Fruit fly (Drosophila melanogaster) whole organism, embryonic: Measurements from ENCODE around the gene Plod.

Source experiments
- Ada2b ChIP-seq: fragments of 200-800 bp; sonication (Bioruptor generic); IDR thresholded peaks from 2 replicates; pipeline ENCODE4 v1.3.6; 2022; ENCODE audit warnings: missing biosample characterization, missing genetic modification characterization
- Adf1 ChIP-seq: fragments of 200-800 bp; sonication (Bioruptor generic); IDR thresholded peaks from 2 replicates; pipeline ENCODE4 v1.3.6; 2022; ENCODE audit warnings: missing biosample characterization, missing genetic modification characterization
- CG11093 ChIP-seq: fragments of 200-800 bp; sonication (Bioruptor generic); IDR thresholded peaks from 3 replicates; pipeline ENCODE4 v1.3.6; 2022; ENCODE audit warnings: missing biosample characterization, missing genetic modification characterization
- CG12659 ChIP-seq: fragments of 200-800 bp; sonication (Bioruptor generic); optimal IDR thresholded peaks from 3 replicates; lab custom pipeline; 2017; ENCODE audit warnings: mild to moderate bottlenecking, missing biosample characterization, missing genetic modification reagents, missing genetic modification characterization
- CG14441 ChIP-seq: fragments of 200-800 bp; sonication (Bioruptor generic); IDR thresholded peaks from 2 replicates; pipeline ENCODE4 v1.3.6; 2022; ENCODE audit warnings: missing biosample characterization, missing genetic modification characterization
- CG14710 ChIP-seq: fragments of 200-800 bp; sonication (Bioruptor generic); optimal IDR thresholded peaks from 3 replicates; lab custom pipeline; 2019; ENCODE audit warnings: missing biosample characterization, mild to moderate bottlenecking, missing genetic modification characterization, moderate library complexity
- CG14860 ChIP-seq: fragments of 200-800 bp; sonication (Bioruptor generic); IDR thresholded peaks from 3 replicates; pipeline ENCODE4 v1.3.6; 2022; ENCODE audit warnings: missing biosample characterization, missing genetic modification characterization; ENCODE audit not compliant: partially characterized antibody
- CG17359 ChIP-seq: fragments of 200-800 bp; sonication (Bioruptor generic); optimal IDR thresholded peaks from 3 replicates; lab custom pipeline; 2018; ENCODE audit warnings: missing biosample characterization, mild to moderate bottlenecking, missing genetic modification characterization, moderate library complexity
- CG2202 ChIP-seq: fragments of 200-800 bp; sonication (Bioruptor generic); optimal IDR thresholded peaks from 2 replicates; lab custom pipeline; 2018; ENCODE audit warnings: missing biosample characterization, mild to moderate bottlenecking, missing genetic modification characterization
- CG32772 ChIP-seq: fragments of 200-800 bp; sonication (Bioruptor generic); IDR thresholded peaks from 2 replicates; pipeline ENCODE4 v1.3.6; 2022; ENCODE audit warnings: missing biosample characterization, missing genetic modification characterization
- CG3407 ChIP-seq: fragments of 200-800 bp; sonication (Bioruptor generic); optimal IDR thresholded peaks from 2 replicates; lab custom pipeline; 2018; ENCODE audit warnings: missing biosample characterization, mild to moderate bottlenecking, missing genetic modification characterization
- CG34422 ChIP-seq: fragments of 200-800 bp; sonication (Bioruptor generic); IDR thresholded peaks from 3 replicates; pipeline ENCODE4 v1.3.6; 2022; ENCODE audit warnings: missing biosample characterization, missing genetic modification characterization
- CG3838 ChIP-seq: fragments of 200-800 bp; sonication (Bioruptor generic); optimal IDR thresholded peaks from 3 replicates; lab custom pipeline; 2016; ENCODE audit warnings: missing biosample characterization, missing genetic modification characterization
- CG4328 ChIP-seq: fragments of 200-800 bp; sonication (Bioruptor generic); optimal IDR thresholded peaks from 3 replicates; lab custom pipeline; 2017; ENCODE audit warnings: missing biosample characterization, missing genetic modification reagents, missing genetic modification characterization
- CG4617 ChIP-seq: fragments of 200-800 bp; sonication (Bioruptor generic); optimal IDR thresholded peaks from 3 replicates; lab custom pipeline; 2016; ENCODE audit warnings: missing biosample characterization, missing genetic modification characterization, borderline replicate concordance
- CG6175 ChIP-seq: fragments of 200-800 bp; sonication (Bioruptor generic); IDR thresholded peaks from 3 replicates; pipeline ENCODE4 v1.3.6; 2022; ENCODE audit warnings: missing biosample characterization, missing genetic modification characterization
- CG6765 ChIP-seq: fragments of 200-800 bp; sonication (Bioruptor generic); optimal IDR thresholded peaks from 3 replicates; lab custom pipeline; 2017; ENCODE audit warnings: missing biosample characterization, mild to moderate bottlenecking, missing genetic modification characterization
- CG7963 ChIP-seq: fragments of 200-800 bp; sonication (Bioruptor generic); IDR thresholded peaks from 3 replicates; pipeline ENCODE4 v1.3.6; 2022; ENCODE audit warnings: missing biosample characterization, missing genetic modification characterization; ENCODE audit not compliant: partially characterized antibody
- CG8359 ChIP-seq: fragments of 200-800 bp; sonication (Bioruptor generic); optimal IDR thresholded peaks from 2 replicates; lab custom pipeline; 2017; ENCODE audit warnings: missing biosample characterization, mild to moderate bottlenecking, missing genetic modification characterization, borderline replicate concordance
- CG9876 ChIP-seq: fragments of 200-800 bp; sonication (Bioruptor generic); optimal IDR thresholded peaks from 2 replicates; lab custom pipeline; 2016; ENCODE audit warnings: missing biosample characterization, missing genetic modification characterization
- CHES-1-like ChIP-seq: fragments of 200-800 bp; sonication (Bioruptor generic); optimal IDR thresholded peaks from 2 replicates; lab custom pipeline; 2016; ENCODE audit warnings: missing biosample characterization, missing genetic modification characterization
- Camta ChIP-seq: fragments of 200-800 bp; sonication (Bioruptor generic); optimal IDR thresholded peaks from 2 replicates; lab custom pipeline; 2016; ENCODE audit warnings: missing biosample characterization, missing genetic modification characterization
- D19A ChIP-seq: fragments of 200-800 bp; optimal IDR thresholded peaks from 3 replicates; lab custom pipeline; 2019; ENCODE audit warnings: missing biosample characterization, mild to moderate bottlenecking, missing genetic modification characterization, moderate library complexity
- Dll ChIP-seq: fragments of 200-800 bp; sonication (Bioruptor generic); IDR thresholded peaks from 4 replicates; pipeline ENCODE4 v1.3.6; 2022; ENCODE audit warnings: missing biosample characterization, missing genetic modification characterization; ENCODE audit not compliant: partially characterized antibody
- Drgx ChIP-seq: fragments of 200-800 bp; sonication (Bioruptor generic); IDR thresholded peaks from 2 replicates; pipeline ENCODE4 v1.3.6; 2022; ENCODE audit warnings: missing biosample characterization, missing genetic modification characterization
- Fer2 ChIP-seq: fragments of 200-800 bp; sonication (Bioruptor generic); optimal IDR thresholded peaks from 2 replicates; lab custom pipeline; 2018; ENCODE audit warnings: missing biosample characterization, mild to moderate bottlenecking, missing genetic modification characterization, moderate library complexity
- Hr3 ChIP-seq: fragments of 200-800 bp; sonication (Bioruptor generic); optimal IDR thresholded peaks from 3 replicates; lab custom pipeline; 2016; ENCODE audit warnings: missing biosample characterization, missing genetic modification characterization
- Jarid2 ChIP-seq: fragments of 200-800 bp; sonication (Bioruptor generic); optimal IDR thresholded peaks from 3 replicates; lab custom pipeline; 2017; ENCODE audit warnings: mild to moderate bottlenecking, missing biosample characterization, missing genetic modification reagents, missing genetic modification characterization
- NC2α ChIP-seq: fragments of 200-800 bp; sonication (Bioruptor generic); optimal IDR thresholded peaks from 2 replicates; lab custom pipeline; 2016; ENCODE audit warnings: missing biosample characterization, missing genetic modification characterization
- Nf-YB ChIP-seq: fragments of 200-800 bp; sonication (Bioruptor generic); optimal IDR thresholded peaks from 3 replicates; lab custom pipeline; 2019; ENCODE audit warnings: missing biosample characterization, mild to moderate bottlenecking, missing genetic modification characterization, moderate library complexity
- Poxn ChIP-seq: fragments of 200-800 bp; sonication (Bioruptor generic); IDR thresholded peaks from 2 replicates; pipeline ENCODE4 v1.3.6; 2022; ENCODE audit warnings: missing biosample characterization, missing genetic modification characterization
- Spps ChIP-seq: fragments of 200-800 bp; sonication (Bioruptor generic); optimal IDR thresholded peaks from 2 replicates; lab custom pipeline; 2018; ENCODE audit warnings: missing biosample characterization, mild to moderate bottlenecking, missing genetic modification characterization
- Sry-δ ChIP-seq: fragments of 200-800 bp; sonication (Bioruptor generic); optimal IDR thresholded peaks from 2 replicates; lab custom pipeline; 2016; ENCODE audit warnings: missing biosample characterization, missing genetic modification characterization
- ara ChIP-seq: fragments of 200-800 bp; sonication (Bioruptor generic); IDR thresholded peaks from 2 replicates; pipeline ENCODE4 v1.3.6; 2022; ENCODE audit warnings: missing biosample characterization, missing genetic modification characterization
- ase ChIP-seq: fragments of 200-800 bp; sonication (Bioruptor generic); IDR thresholded peaks from 3 replicates; pipeline ENCODE4 v1.3.6; 2022; ENCODE audit warnings: missing biosample characterization, missing genetic modification characterization
- bowl ChIP-seq: fragments of 200-800 bp; sonication (Bioruptor generic); IDR thresholded peaks from 2 replicates; pipeline ENCODE4 v1.3.6; 2022; ENCODE audit warnings: missing biosample characterization, missing genetic modification characterization
- btn ChIP-seq: fragments of 200-800 bp; sonication (Bioruptor generic); optimal IDR thresholded peaks from 2 replicates; lab custom pipeline; 2016; ENCODE audit warnings: missing biosample characterization, missing genetic modification characterization
- crc ChIP-seq: fragments of 200-800 bp; sonication (Bioruptor generic); optimal IDR thresholded peaks from 2 replicates; lab custom pipeline; 2016; ENCODE audit warnings: missing biosample characterization, missing genetic modification characterization
- dm ChIP-seq: fragments of 200-800 bp; sonication (Bioruptor generic); optimal IDR thresholded peaks from 3 replicates; lab custom pipeline; 2016; ENCODE audit warnings: missing biosample characterization, missing genetic modification characterization
- esg ChIP-seq: fragments of 200-800 bp; sonication (Bioruptor generic); conservative IDR thresholded peaks from 2 replicates; pipeline ENCODE4 v1.3.6; 2022; ENCODE audit warnings: missing biosample characterization, missing genetic modification characterization
- eve ChIP-seq, 2 experiments: fragments of >200 bp; optimal IDR thresholded peaks; 2 replicates each; lab custom pipeline; 2017; ENCODE audit warnings: missing biosample characterization in 2 of 2, missing genetic modification characterization in 2 of 2
- fd64A ChIP-seq: fragments of 200-800 bp; sonication (Bioruptor generic); optimal IDR thresholded peaks from 3 replicates; lab custom pipeline; 2018; ENCODE audit warnings: missing biosample characterization, mild to moderate bottlenecking, missing genetic modification characterization
- grau ChIP-seq: fragments of 200-800 bp; optimal IDR thresholded peaks from 3 replicates; lab custom pipeline; 2019; ENCODE audit warnings: missing biosample characterization, mild to moderate bottlenecking, missing genetic modification characterization, moderate library complexity
- inv ChIP-seq: fragments of 200-800 bp; sonication (Bioruptor generic); IDR thresholded peaks from 2 replicates; pipeline ENCODE4 v1.3.6; 2022; ENCODE audit warnings: missing biosample characterization, missing genetic modification characterization; ENCODE audit not compliant: partially characterized antibody
- nerfin-2 ChIP-seq: fragments of 200-800 bp; sonication (Bioruptor generic); IDR thresholded peaks from 2 replicates; pipeline ENCODE4 v1.3.6; 2022; ENCODE audit warnings: missing biosample characterization, missing genetic modification characterization; ENCODE audit not compliant: partially characterized antibody
- pfk ChIP-seq: fragments of 200-800 bp; sonication (Bioruptor generic); optimal IDR thresholded peaks from 2 replicates; lab custom pipeline; 2018; ENCODE audit warnings: missing biosample characterization, mild to moderate bottlenecking, missing genetic modification characterization, moderate library complexity
- rib ChIP-seq: fragments of 200-800 bp; sonication (Bioruptor generic); IDR thresholded peaks from 2 replicates; pipeline ENCODE4 v1.3.6; 2022; ENCODE audit warnings: missing biosample characterization, missing genetic modification characterization
- tap ChIP-seq: fragments of 200-800 bp; optimal IDR thresholded peaks from 3 replicates; lab custom pipeline; 2019; ENCODE audit warnings: missing biosample characterization, mild to moderate bottlenecking, missing genetic modification characterization, moderate library complexity
- toy ChIP-seq: fragments of 200-800 bp; sonication (Bioruptor generic); IDR thresholded peaks from 2 replicates; pipeline ENCODE4 v1.3.6; 2022; ENCODE audit warnings: missing biosample characterization, missing genetic modification characterization

The Plod gene

DNA sequence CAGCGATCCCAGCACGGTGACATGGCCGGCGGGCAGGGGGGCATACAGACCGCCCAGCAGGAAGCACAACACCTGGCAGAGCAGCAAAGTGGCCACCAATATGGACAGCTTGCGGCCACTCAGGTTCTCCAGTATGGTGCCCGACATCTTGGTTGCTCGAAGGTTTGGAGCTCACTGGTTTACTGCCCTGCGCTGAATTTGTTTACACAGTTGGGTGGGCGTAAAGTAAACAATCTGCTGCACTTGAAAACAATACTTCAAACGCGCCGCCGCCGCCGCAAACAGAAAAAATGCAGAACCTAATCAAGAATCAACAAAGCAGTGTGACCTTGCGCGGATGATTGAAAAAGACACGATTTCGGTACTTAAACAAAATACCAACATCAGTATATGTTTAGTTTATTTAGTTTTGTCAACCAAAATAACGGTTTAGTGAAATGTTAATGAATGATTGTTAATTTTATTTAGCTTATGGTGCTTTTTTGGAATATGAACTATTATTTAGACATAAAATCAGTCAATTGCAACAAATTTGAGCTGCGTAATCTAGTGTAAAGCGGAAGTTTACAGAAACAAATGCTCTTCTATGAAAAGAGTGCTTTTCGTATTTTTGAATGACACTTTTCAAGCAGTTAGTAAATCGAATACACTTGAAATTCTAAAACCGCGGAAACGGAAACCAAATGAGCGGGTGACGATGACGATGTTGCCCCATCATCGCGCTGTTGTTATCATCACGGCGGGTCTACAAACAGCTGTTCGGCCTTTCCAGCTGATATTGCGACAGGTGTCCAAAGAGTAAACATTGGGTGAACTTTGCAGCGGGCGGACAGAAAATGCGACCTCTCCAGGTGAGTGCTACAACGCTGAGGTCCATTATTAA, 36.3 kb downstream of the Plod start, which contains the start of the genes wls and Adck5 (continued):
- TF ChIP-seq CG2202 (tag; lab: Kevin White, UChicago): peak; percentile 50
- no peak for TF ChIP-seq pfk (GFP tag; lab: Kevin White, UChicago)
- TF ChIP-seq nerfin-2: no peak
- no peak for TF ChIP-seq toy
- TF ChIP-seq CG7963 (GFP tag; lab: Robert Waterston, UW): no peak
- TF ChIP-seq CG3838 (GFP tag; lab: Kevin White, UChicago): no peak
- TF ChIP-seq CG12659 (GFP tag; lab: Kevin White, UChicago): peak; percentile 58
- TF ChIP-seq CG3407 (GFP tag; lab: Kevin White, UChicago): peak; percentile 11
- TF ChIP-seq CHES-1-like (GFP tag; lab: Kevin White, UChicago): peak; percentile 54
- TF ChIP-seq rib (GFP tag; lab: Robert Waterston, UW): no peak
- TF ChIP-seq Camta (GFP tag; lab: Kevin White, UChicago): peak; percentile 59
- no peak for TF ChIP-seq CG9876
- no peak; the same call in 1 of the 2 replicates for TF ChIP-seq Drgx (GFP tag; lab: Robert Waterston, UW)
- TF ChIP-seq Adf1: peak; percentile 11; the same call in 1 of the 2 replicates
- TF ChIP-seq Sry-δ (GFP tag; lab: Kevin White, UChicago): peak; percentile 25
- peak; percentile 46 for TF ChIP-seq CG4328 (GFP tag; lab: Kevin White, UChicago)
- TF ChIP-seq grau (tag; lab: Kevin White, UChicago): no peak
- peak; percentile 25 for TF ChIP-seq Fer2
- TF ChIP-seq CG14441: no peak
- TF ChIP-seq CG14860 (GFP tag; lab: Robert Waterston, UW): no peak
- no peak for TF ChIP-seq CG4617 (GFP tag; lab: Kevin White, UChicago)
- TF ChIP-seq esg: no peak
- peak; percentile 81 for TF ChIP-seq CG14710
- TF ChIP-seq btn (GFP tag; lab: Kevin White, UChicago): peak; percentile 20
- no peak for TF ChIP-seq dm
- no peak for TF ChIP-seq NC2α (GFP tag; lab: Kevin White, UChicago)
- TF ChIP-seq ara (GFP tag; lab: Robert Waterston, UW): no peak
- no peak for TF ChIP-seq CG11093 (GFP tag; lab: Robert Waterston, UW)
- no peak for TF ChIP-seq Poxn (GFP tag; lab: Robert Waterston, UW)
- peak; percentile 73 for TF ChIP-seq CG6765 (GFP tag; lab: Kevin White, UChicago)
- no peak for TF ChIP-seq Hr3 (GFP tag; lab: Kevin White, UChicago)
- TF ChIP-seq Ada2b (GFP tag; lab: Robert Waterston, UW): 0 out of 2 replicates have a peak, but pooled peaks have one; percentile 5
- peak; percentile 61; the same call in 1 of the 3 replicates for TF ChIP-seq CG34422 (GFP tag; lab: Robert Waterston, UW)
- TF ChIP-seq Jarid2 (GFP tag; lab: Kevin White, UChicago): no peak
- TF ChIP-seq tap (tag; lab: Kevin White, UChicago): no peak
- no peak for TF ChIP-seq CG8359 (GFP tag; lab: Kevin White, UChicago)
- TF ChIP-seq Dll (GFP tag; lab: Robert Waterston, UW): no peak
- TF ChIP-seq Spps (tag; lab: Kevin White, UChicago): no peak
- TF ChIP-seq crc: peak; percentile 35
- no peak for TF ChIP-seq CG6175 (GFP tag; lab: Robert Waterston, UW)
- TF ChIP-seq CG32772: no peak
- TF ChIP-seq inv (GFP tag; lab: Robert Waterston, UW): no peak
- TF ChIP-seq eve (GFP tag; optimal IDR thresholded peaks at IDR 0.05; lab: Kevin White, UChicago): no peak
- TF ChIP-seq D19A: no peak
- TF ChIP-seq CG17359 (tag; lab: Kevin White, UChicago): no peak
- TF ChIP-seq bowl: no peak
- 0 out of 3 replicates have a peak, but pooled peaks have one; percentile 19 for TF ChIP-seq ase (GFP tag; lab: Robert Waterston, UW)
- TF ChIP-seq Nf-YB (GFP tag; lab: Kevin White, UChicago): no peak
- peak; percentile 22 for TF ChIP-seq fd64A (GFP tag; lab: Kevin White, UChicago)
